Worm (Caenorhabditis elegans): ENCODE data around the gene srsx-26.

- TF ChIP-seq snpc-4 (tag; optimal IDR thresholded peaks at IDR 0.05) (no peak), cnd-1 (tag; optimal IDR thresholded peaks at IDR 0.05) (no peak), unc-62 (GFP tag; optimal IDR thresholded peaks at IDR 0.05) (no peak), nhr-28 (tag; optimal IDR thresholded peaks at IDR 0.05) (no peak)
These were observed 49.9 kb downstream of the srsx-26 start, which contains the start of gene ZK856.6 for ce11 chrV:10198386-10198785.

Data from whole organism, mixed stage, embryonic.